Fruit fly (Drosophila melanogaster) whole organism, embryonic: Measurements from ENCODE around the gene CG9263.

Experiments used
- B-H2 ChIP-seq: fragments of 200-800 bp; sonication (Bioruptor generic); optimal IDR thresholded peaks from 2 replicates; lab custom pipeline; 2018; ENCODE audit warnings: missing biosample characterization, mild to moderate bottlenecking, missing genetic modification characterization
- CG1024 ChIP-seq: fragments of 200-800 bp; sonication (Bioruptor generic); IDR thresholded peaks from 2 replicates; pipeline ENCODE4 v1.3.6; 2022; ENCODE audit warnings: missing biosample characterization, missing genetic modification characterization
- CG10654 ChIP-seq: fragments of 200-800 bp; sonication (Bioruptor generic); optimal IDR thresholded peaks from 2 replicates; lab custom pipeline; 2016; ENCODE audit warnings: missing biosample characterization, missing genetic modification characterization
- CG11723 ChIP-seq: fragments of 200-800 bp; sonication (Bioruptor generic); optimal IDR thresholded peaks from 2 replicates; lab custom pipeline; 2017; ENCODE audit warnings: missing biosample characterization, mild to moderate bottlenecking, missing genetic modification characterization
- CG12659 ChIP-seq: fragments of 200-800 bp; sonication (Bioruptor generic); optimal IDR thresholded peaks from 3 replicates; lab custom pipeline; 2017; ENCODE audit warnings: mild to moderate bottlenecking, missing biosample characterization, missing genetic modification reagents, missing genetic modification characterization
- CG12769 ChIP-seq: fragments of 200-800 bp; sonication (Bioruptor generic); optimal IDR thresholded peaks from 2 replicates; lab custom pipeline; 2019; ENCODE audit warnings: missing biosample characterization, mild to moderate bottlenecking, missing genetic modification characterization, moderate library complexity
- CG14014 ChIP-seq: fragments of 200-800 bp; sonication (Bioruptor generic); IDR thresholded peaks from 2 replicates; pipeline ENCODE4 v1.3.6; 2022; ENCODE audit warnings: missing biosample characterization, missing genetic modification characterization
- CG3065 ChIP-seq: fragments of 200-800 bp; sonication (Bioruptor generic); optimal IDR thresholded peaks from 2 replicates; lab custom pipeline; 2016; ENCODE audit warnings: missing biosample characterization, missing genetic modification characterization
- CG31365 ChIP-seq: fragments of 200-800 bp; sonication (Bioruptor generic); optimal IDR thresholded peaks from 2 replicates; lab custom pipeline; 2018; ENCODE audit warnings: missing biosample characterization, mild to moderate bottlenecking, missing genetic modification characterization
- CG32767 ChIP-seq: fragments of 200-800 bp; sonication (Bioruptor generic); IDR thresholded peaks from 2 replicates; pipeline ENCODE4 v1.3.6; 2022; ENCODE audit warnings: missing biosample characterization, missing genetic modification characterization
- CG3995 ChIP-seq: fragments of 200-800 bp; sonication (Bioruptor generic); optimal IDR thresholded peaks from 3 replicates; lab custom pipeline; 2016; ENCODE audit warnings: missing biosample characterization, missing genetic modification characterization
- CG8765 ChIP-seq: fragments of 200-800 bp; sonication (Bioruptor generic); IDR thresholded peaks from 2 replicates; pipeline ENCODE4 v1.3.6; 2022; ENCODE audit warnings: missing biosample characterization, missing genetic modification characterization
- CG8944 ChIP-seq: fragments of 200-800 bp; sonication (Bioruptor generic); optimal IDR thresholded peaks from 3 replicates; lab custom pipeline; 2016; ENCODE audit warnings: missing biosample characterization, missing genetic modification characterization
- CrebB ChIP-seq: fragments of 200-800 bp; sonication (Bioruptor generic); optimal IDR thresholded peaks from 3 replicates; lab custom pipeline; 2018; ENCODE audit warnings: missing biosample characterization, mild to moderate bottlenecking, missing genetic modification characterization
- Eip74EF ChIP-seq, 2 experiments: fragments of 200-800 bp in 1 of 2; fragments of >200 bp in 1 of 2; sonication (Bioruptor generic) in 1 of 2; optimal IDR thresholded peaks; 2 replicates each; lab custom pipeline; 2017 to 2019; ENCODE audit warnings: missing biosample characterization in 2 of 2, missing genetic modification characterization in 2 of 2, mild to moderate bottlenecking in 1 of 2, moderate library complexity in 1 of 2
- Fer1 ChIP-seq: fragments of 200-800 bp; sonication (Bioruptor generic); optimal IDR thresholded peaks from 2 replicates; lab custom pipeline; 2017; ENCODE audit warnings: missing biosample characterization, mild to moderate bottlenecking, missing genetic modification characterization
- HLH4C ChIP-seq: fragments of 200-800 bp; sonication (Bioruptor generic); IDR thresholded peaks from 3 replicates; pipeline ENCODE4 v1.3.6; 2022; ENCODE audit warnings: missing biosample characterization, missing genetic modification characterization; ENCODE audit not compliant: partially characterized antibody
- HmgD ChIP-seq: fragments of 200-800 bp; sonication (Bioruptor generic); optimal IDR thresholded peaks from 3 replicates; lab custom pipeline; 2016; ENCODE audit warnings: missing biosample characterization, missing genetic modification characterization
- Kr ChIP-seq: fragments of 200-800 bp; sonication (Bioruptor generic); optimal IDR thresholded peaks from 2 replicates; lab custom pipeline; 2017; ENCODE audit warnings: missing biosample characterization, mild to moderate bottlenecking, missing genetic modification characterization
- Mad ChIP-seq: fragments of 200-800 bp; sonication (Bioruptor generic); optimal IDR thresholded peaks from 2 replicates; lab custom pipeline; 2016; ENCODE audit warnings: missing biosample characterization, missing genetic modification characterization
- Mes4 ChIP-seq: fragments of 200-800 bp; sonication (Bioruptor generic); optimal IDR thresholded peaks from 2 replicates; lab custom pipeline; 2016; ENCODE audit warnings: missing biosample characterization, missing genetic modification characterization
- NFAT ChIP-seq: fragments of 200-800 bp; sonication (Bioruptor generic); IDR thresholded peaks from 2 replicates; pipeline ENCODE4 v1.3.6; 2022; ENCODE audit warnings: missing biosample characterization, missing genetic modification characterization
- Rfx ChIP-seq: fragments of 200-800 bp; sonication (Bioruptor generic); IDR thresholded peaks from 2 replicates; pipeline ENCODE4 v1.3.6; 2022; ENCODE audit warnings: missing biosample characterization, missing genetic modification characterization
- Sox100B ChIP-seq: fragments of 200-800 bp; sonication (Bioruptor generic); optimal IDR thresholded peaks from 3 replicates; lab custom pipeline; 2018; ENCODE audit warnings: missing biosample characterization, mild to moderate bottlenecking, missing genetic modification characterization
- Sox102F ChIP-seq: fragments of 200-800 bp; sonication (Bioruptor generic); optimal IDR thresholded peaks from 2 replicates; lab custom pipeline; 2018; ENCODE audit warnings: missing biosample characterization, mild to moderate bottlenecking, missing genetic modification characterization, moderate library complexity
- Stat92E ChIP-seq, 3 experiments: fragments of >200 bp in 2 of 3; fragments of 200-800 bp in 1 of 3; sonication (Bioruptor generic) in 1 of 3; optimal IDR thresholded peaks; 2 replicates each; lab custom pipeline; 2017 to 2019; ENCODE audit warnings: missing biosample characterization in 3 of 3, missing genetic modification characterization in 3 of 3, mild to moderate bottlenecking in 1 of 3, moderate library complexity in 1 of 3
- TFAM ChIP-seq: fragments of 200-800 bp; sonication (Bioruptor generic); optimal IDR thresholded peaks from 2 replicates; lab custom pipeline; 2017; ENCODE audit warnings: missing biosample characterization, missing genetic modification characterization, inconsistent platforms
- YL-1 ChIP-seq: fragments of 200-800 bp; sonication (Bioruptor generic); optimal IDR thresholded peaks from 3 replicates; lab custom pipeline; 2017; ENCODE audit warnings: missing biosample characterization, mild to moderate bottlenecking, missing genetic modification characterization
- az2 ChIP-seq: fragments of 200-800 bp; sonication (Bioruptor generic); optimal IDR thresholded peaks from 3 replicates; lab custom pipeline; 2016; ENCODE audit warnings: missing biosample characterization, missing genetic modification characterization
- bbx ChIP-seq: fragments of 200-800 bp; sonication (Bioruptor generic); IDR thresholded peaks from 2 replicates; pipeline ENCODE4 v1.3.6; 2022; ENCODE audit warnings: missing biosample characterization, missing genetic modification characterization; ENCODE audit not compliant: partially characterized antibody
- croc ChIP-seq: fragments of 200-800 bp; sonication (Bioruptor generic); conservative IDR thresholded peaks from 3 replicates; pipeline ENCODE4 v1.3.6; 2022; ENCODE audit warnings: missing biosample characterization, missing genetic modification characterization
- dm ChIP-seq: fragments of 200-800 bp; sonication (Bioruptor generic); optimal IDR thresholded peaks from 3 replicates; lab custom pipeline; 2016; ENCODE audit warnings: missing biosample characterization, missing genetic modification characterization
- gsb-n ChIP-seq: fragments of 200-800 bp; sonication (Bioruptor generic); optimal IDR thresholded peaks from 3 replicates; lab custom pipeline; 2018; ENCODE audit warnings: missing biosample characterization, mild to moderate bottlenecking, missing genetic modification characterization
- hkb ChIP-seq, 2 experiments: fragments of 200-800 bp in 1 of 2; fragments of >200 bp in 1 of 2; sonication (Bioruptor generic) in 1 of 2; IDR thresholded peaks in 1 of 2; optimal IDR thresholded peaks in 1 of 2; 2 replicates each; pipeline versions ENCODE4 v1.3.6 to Lab custom; 2017 to 2022; ENCODE audit warnings: missing biosample characterization in 1 of 2, missing genetic modification characterization in 1 of 2
- maf-S ChIP-seq: fragments of 200-800 bp; sonication (Bioruptor generic); optimal IDR thresholded peaks from 2 replicates; lab custom pipeline; 2016; ENCODE audit warnings: missing biosample characterization, missing genetic modification characterization
- mirr ChIP-seq: fragments of 200-800 bp; sonication (Bioruptor generic); optimal IDR thresholded peaks from 3 replicates; lab custom pipeline; 2018; ENCODE audit warnings: missing biosample characterization, mild to moderate bottlenecking, missing genetic modification characterization
- nau ChIP-seq: fragments of 200-800 bp; sonication (Bioruptor generic); optimal IDR thresholded peaks from 3 replicates; lab custom pipeline; 2017; ENCODE audit warnings: missing biosample characterization, mild to moderate bottlenecking, missing genetic modification characterization, missing genetic modification reagents
- oc ChIP-seq: fragments of 200-800 bp; sonication (Bioruptor generic); optimal IDR thresholded peaks from 2 replicates; lab custom pipeline; 2018; ENCODE audit warnings: missing biosample characterization, mild to moderate bottlenecking, missing genetic modification characterization, moderate library complexity
- org-1 ChIP-seq: fragments of 200-800 bp; sonication (Bioruptor generic); optimal IDR thresholded peaks from 2 replicates; lab custom pipeline; 2017; ENCODE audit warnings: missing biosample characterization, missing genetic modification characterization
- peb ChIP-seq: fragments of 200-800 bp; sonication (Bioruptor generic); IDR thresholded peaks from 2 replicates; pipeline ENCODE4 v1.3.6; 2022; ENCODE audit warnings: missing biosample characterization, missing genetic modification characterization
- pita ChIP-seq: fragments of 200-800 bp; sonication (Bioruptor generic); optimal IDR thresholded peaks from 2 replicates; lab custom pipeline; 2017; ENCODE audit warnings: missing biosample characterization, mild to moderate bottlenecking, missing genetic modification characterization
- scrt ChIP-seq: fragments of 200-800 bp; sonication (Bioruptor generic); optimal IDR thresholded peaks from 2 replicates; lab custom pipeline; 2018; ENCODE audit warnings: missing biosample characterization, mild to moderate bottlenecking, missing genetic modification characterization, moderate library complexity
- sim ChIP-seq: fragments of 200-800 bp; sonication (Bioruptor generic); IDR thresholded peaks from 2 replicates; pipeline ENCODE4 v1.3.6; 2022; ENCODE audit warnings: missing biosample characterization, missing genetic modification characterization
- sob ChIP-seq: fragments of 200-800 bp; sonication (Bioruptor generic); IDR thresholded peaks from 2 replicates; pipeline ENCODE4 v1.3.6; 2022; ENCODE audit warnings: missing biosample characterization, missing genetic modification characterization
- stc ChIP-seq: fragments of 200-800 bp; sonication (Bioruptor generic); IDR thresholded peaks from 2 replicates; pipeline ENCODE4 v1.3.6; 2022; ENCODE audit warnings: missing biosample characterization, missing genetic modification characterization
- tap ChIP-seq: fragments of 200-800 bp; optimal IDR thresholded peaks from 3 replicates; lab custom pipeline; 2019; ENCODE audit warnings: missing biosample characterization, mild to moderate bottlenecking, missing genetic modification characterization, moderate library complexity
- tio ChIP-seq: fragments of 200-800 bp; sonication (Bioruptor generic); optimal IDR thresholded peaks from 2 replicates; lab custom pipeline; 2017; ENCODE audit warnings: missing biosample characterization, missing genetic modification characterization, inconsistent platforms
- toy ChIP-seq: fragments of 200-800 bp; sonication (Bioruptor generic); IDR thresholded peaks from 2 replicates; pipeline ENCODE4 v1.3.6; 2022; ENCODE audit warnings: missing biosample characterization, missing genetic modification characterization
- zen2 ChIP-seq: fragments of 200-800 bp; sonication (Bioruptor generic); IDR thresholded peaks from 3 replicates; pipeline ENCODE4 v1.3.6; 2022; ENCODE audit warnings: missing biosample characterization, missing genetic modification characterization; ENCODE audit not compliant: partially characterized antibody

Gene CG9263

DNA sequence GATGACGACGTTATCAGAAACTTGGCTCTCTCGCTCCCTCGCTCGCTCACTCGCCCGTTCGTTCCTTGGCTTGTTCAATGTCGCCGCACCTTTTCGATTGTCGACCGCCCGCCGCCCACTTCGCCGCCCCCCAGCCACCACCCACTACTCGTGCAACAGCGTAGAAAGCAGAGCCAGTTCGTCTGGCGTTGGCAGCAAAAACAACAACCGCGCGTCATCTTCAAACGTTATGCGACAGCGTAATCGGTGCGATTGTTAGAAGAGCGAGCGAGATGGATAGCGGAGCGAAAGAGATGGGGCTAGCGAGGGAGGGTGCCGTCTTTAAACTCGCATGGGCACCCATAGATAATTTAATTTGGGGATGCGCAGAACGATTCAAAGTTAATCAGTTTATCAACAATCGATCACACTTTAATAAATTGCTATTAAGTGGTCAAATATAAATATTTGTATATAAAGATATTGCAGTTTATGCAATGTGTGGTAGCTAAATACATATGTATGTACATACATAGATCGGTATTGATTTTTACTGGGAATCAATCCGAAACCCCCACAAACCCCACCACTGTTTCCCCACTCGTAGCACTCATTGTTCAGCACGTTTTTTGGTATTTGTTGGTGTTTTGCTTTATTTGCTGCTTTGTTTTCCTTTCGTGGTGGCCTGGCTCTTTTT lies 28.0 kb downstream of the CG9263 start (continued):
- TF ChIP-seq gsb-n (tag; lab: Kevin White, UChicago) = peak; percentile 30
- no peak for TF ChIP-seq sim (GFP tag; lab: Robert Waterston, UW)
- no peak for TF ChIP-seq dm (GFP tag; lab: Kevin White, UChicago)
- peak; percentile 44; the same call in 1 of the 2 replicates for TF ChIP-seq peb (GFP tag; lab: Robert Waterston, UW)
- TF ChIP-seq scrt (GFP tag; lab: Kevin White, UChicago) = no peak
- no peak for TF ChIP-seq az2 (GFP tag; lab: Kevin White, UChicago)
- no peak for TF ChIP-seq CG8944 (GFP tag; lab: Kevin White, UChicago)
- no peak for TF ChIP-seq CG3065 (GFP tag; lab: Kevin White, UChicago)
- TF ChIP-seq TFAM (GFP tag; lab: Kevin White, UChicago) = no peak
- TF ChIP-seq CrebB = peak; percentile 27
- TF ChIP-seq Mad (GFP tag; lab: Kevin White, UChicago) = no peak
- no peak for TF ChIP-seq oc (tag; lab: Kevin White, UChicago)
- TF ChIP-seq bbx (GFP tag; lab: Robert Waterston, UW) = no peak
- TF ChIP-seq CG31365 (tag; lab: Kevin White, UChicago) = peak; percentile 9
- peak; percentile 81 for TF ChIP-seq CG12769 (tag; lab: Kevin White, UChicago)
- TF ChIP-seq HmgD (GFP tag; lab: Kevin White, UChicago) = no peak
- TF ChIP-seq mirr = peak; percentile 78
- no peak for TF ChIP-seq Eip74EF (GFP tag; optimal IDR thresholded peaks at IDR 0.05; lab: Kevin White, UChicago)
- peak; percentile 18 for TF ChIP-seq tap (tag; lab: Kevin White, UChicago)
- TF ChIP-seq Sox102F = peak; percentile 57
- peak; percentile 53 for TF ChIP-seq CG14014 (GFP tag; lab: Robert Waterston, UW)
- peak; percentile 66 for TF ChIP-seq stc (GFP tag; lab: Robert Waterston, UW)
- TF ChIP-seq pita (GFP tag; lab: Kevin White, UChicago) = no peak
- TF ChIP-seq Rfx = peak; percentile 79
- no peak for TF ChIP-seq Stat92E (GFP tag; optimal IDR thresholded peaks at IDR 0.05; lab: Kevin White, UChicago)
- peak; percentile 34 for TF ChIP-seq CG10654 (GFP tag; lab: Kevin White, UChicago)
- TF ChIP-seq CG32767 = no peak
- peak; percentile 54; the same call in 1 of the 2 replicates for TF ChIP-seq NFAT (GFP tag; lab: Robert Waterston, UW)
- peak; percentile 69 for TF ChIP-seq sob (GFP tag; lab: Robert Waterston, UW)
- TF ChIP-seq CG12659 (GFP tag; lab: Kevin White, UChicago) = peak; percentile 62
- no peak for TF ChIP-seq CG3995 (GFP tag; lab: Kevin White, UChicago)
- TF ChIP-seq Sox100B (GFP tag; lab: Kevin White, UChicago) = peak; percentile 51
- TF ChIP-seq maf-S (GFP tag; lab: Kevin White, UChicago) = no peak
- peak; percentile 41; the same call in 1 of the 3 replicates for TF ChIP-seq croc (GFP tag; lab: Robert Waterston, UW)
- TF ChIP-seq hkb (optimal IDR thresholded peaks at IDR 0.05; lab: Kevin White, UChicago) = no peak
- peak; percentile 12; the same call in 1 of the 2 replicates for TF ChIP-seq hkb (GFP tag; IDR thresholded peaks at IDR 0.05; lab: Robert Waterston, UW)
- TF ChIP-seq tio (GFP tag; lab: Kevin White, UChicago) = peak; percentile 52
- TF ChIP-seq CG8765 (GFP tag; lab: Robert Waterston, UW) = peak; percentile 38; the same call in 1 of the 2 replicates
- peak; percentile 74 for TF ChIP-seq Fer1
- no peak for TF ChIP-seq toy (GFP tag; lab: Robert Waterston, UW)
- no peak for TF ChIP-seq CG11723 (GFP tag; lab: Kevin White, UChicago)
- TF ChIP-seq org-1 (GFP tag; lab: Kevin White, UChicago) = peak; percentile 65
- no peak for TF ChIP-seq Mes4 (GFP tag; lab: Kevin White, UChicago)
- TF ChIP-seq HLH4C (GFP tag; lab: Robert Waterston, UW) = no peak
- peak; percentile 62 for TF ChIP-seq B-H2
- TF ChIP-seq YL-1 (GFP tag; lab: Kevin White, UChicago) = no peak
- TF ChIP-seq CG1024 (GFP tag; lab: Robert Waterston, UW) = no peak
- no peak for TF ChIP-seq nau (GFP tag; lab: Kevin White, UChicago)
- TF ChIP-seq zen2 = no peak
- TF ChIP-seq Kr = no peak
